Worm (Caenorhabditis elegans) whole organism, young adult: ENCODE measurements around the gene sdz-1.
A peak's percentile ranks its signal among the peaks of the same experiment; 100 is the strongest.

Experiments
- B0035.1 ChIP-seq: sonication (generic microtip); optimal IDR thresholded peaks from 2 replicates; lab custom pipeline; 2016; ENCODE audit warnings: missing genetic modification characterization, mild to moderate bottlenecking, missing compliant biosample characterization, missing genotype, missing genetic modification reagents
- B0261.1 ChIP-seq: sonication (generic microtip); optimal IDR thresholded peaks from 2 replicates; lab custom pipeline; 2016; ENCODE audit warnings: mild to moderate bottlenecking, missing genetic modification characterization, moderate library complexity, missing compliant biosample characterization
- B0336.3 ChIP-seq: fragments of 200-800 bp; sonication (Bioruptor generic); IDR thresholded peaks from 2 replicates; pipeline ENCODE4 v1.3.6; 2022; ENCODE audit warnings: missing genetic modification characterization, missing compliant biosample characterization
- C06A6.2 ChIP-seq: fragments of 200-800 bp; sonication (Bioruptor generic); conservative IDR thresholded peaks from 2 replicates; pipeline ENCODE4 v1.3.6; 2022; ENCODE audit warnings: missing genetic modification characterization, missing compliant biosample characterization
- F10E7.11 ChIP-seq: sonication (generic microtip); optimal IDR thresholded peaks from 2 replicates; lab custom pipeline; 2017; ENCODE audit warnings: mild to moderate bottlenecking, missing genetic modification characterization, moderate library complexity, missing compliant biosample characterization
- F22D6.2 ChIP-seq: sonication (generic microtip); optimal IDR thresholded peaks from 2 replicates; lab custom pipeline; 2016; ENCODE audit warnings: mild to moderate bottlenecking, missing genetic modification characterization, missing compliant biosample characterization
- K11D2.4 ChIP-seq: fragments of 200-800 bp; sonication (Bioruptor generic); IDR thresholded peaks from 2 replicates; pipeline ENCODE4 v1.3.6; 2022; ENCODE audit warnings: missing genetic modification reagents, missing genetic modification characterization, missing compliant biosample characterization
- K12H6.12 ChIP-seq: fragments of 200-800 bp; sonication (Bioruptor generic); optimal IDR thresholded peaks from 2 replicates; lab custom pipeline; 2018; ENCODE audit warnings: mild to moderate bottlenecking, missing genetic modification characterization, missing compliant biosample characterization
- T26A5.8 ChIP-seq: sonication (generic microtip); optimal IDR thresholded peaks from 2 replicates; lab custom pipeline; 2016; ENCODE audit warnings: missing genetic modification characterization, missing compliant biosample characterization
- Y53G8AR.9 ChIP-seq: fragments of 200-800 bp; sonication (Bioruptor generic); conservative IDR thresholded peaks from 2 replicates; pipeline ENCODE4 v1.3.6; 2022; ENCODE audit warnings: missing genetic modification reagents, missing genetic modification characterization, missing compliant biosample characterization
- ZK185.1 ChIP-seq: sonication (generic microtip); optimal IDR thresholded peaks from 2 replicates; lab custom pipeline; 2016; ENCODE audit warnings: mild to moderate bottlenecking, missing genetic modification characterization, missing compliant biosample characterization; ENCODE audit not compliant: poor library complexity, severe bottlenecking
- akir-1 ChIP-seq: fragments of 200-800 bp; sonication (Bioruptor generic); optimal IDR thresholded peaks from 2 replicates; lab custom pipeline; 2018; ENCODE audit warnings: mild to moderate bottlenecking, missing genetic modification characterization, moderate library complexity, missing compliant biosample characterization
- ama-1 ChIP-seq, 3 experiments: fragments of 150-350 bp in 1 of 3; sonication (generic microtip) in 2 of 3; optimal IDR thresholded peaks; 2 replicates each; lab custom pipeline; 2014 to 2018; ENCODE audit warnings: missing biosample characterization in 2 of 3, missing genetic modification characterization in 2 of 3, missing genetic modification reagents in 2 of 3
- attf-5 ChIP-seq: fragments of 200-800 bp; sonication (Bioruptor generic); optimal IDR thresholded peaks from 2 replicates; lab custom pipeline; 2018; ENCODE audit warnings: mild to moderate bottlenecking, missing genetic modification characterization, missing compliant biosample characterization
- cebp-1 ChIP-seq, 2 experiments: fragments of 200-800 bp in 1 of 2; sonication (Bioruptor generic) in 1 of 2; sonication (generic microtip) in 1 of 2; IDR thresholded peaks in 1 of 2; optimal IDR thresholded peaks in 1 of 2; 2 replicates each; pipeline versions ENCODE4 v1.3.6 to Lab custom; 2017 to 2022; ENCODE audit warnings: missing compliant biosample characterization in 2 of 2, missing genetic modification characterization in 2 of 2, mild to moderate bottlenecking in 1 of 2, missing genetic modification reagents in 1 of 2, moderate library complexity in 1 of 2
- ceh-27 ChIP-seq: fragments of 200-800 bp; sonication (Bioruptor generic); optimal IDR thresholded peaks from 2 replicates; lab custom pipeline; 2018; ENCODE audit warnings: mild to moderate bottlenecking, missing genetic modification characterization, moderate library complexity, missing compliant biosample characterization
- chd-7 ChIP-seq: sonication (generic microtip); optimal IDR thresholded peaks from 2 replicates; lab custom pipeline; 2016; ENCODE audit warnings: mild to moderate bottlenecking, missing genetic modification characterization, moderate library complexity, missing compliant biosample characterization
- die-1 ChIP-seq: sonication (generic microtip); optimal IDR thresholded peaks from 2 replicates; lab custom pipeline; 2016; ENCODE audit warnings: missing genotype, mild to moderate bottlenecking, missing genetic modification characterization, missing compliant biosample characterization
- dox-1 ChIP-seq: fragments of 200-800 bp; sonication (Bioruptor generic); IDR thresholded peaks from 2 replicates; pipeline ENCODE4 v1.3.6; 2022; ENCODE audit warnings: missing genetic modification reagents, missing genetic modification characterization, missing compliant biosample characterization
- dpff-1 ChIP-seq: sonication (generic microtip); optimal IDR thresholded peaks from 2 replicates; lab custom pipeline; 2017; ENCODE audit warnings: mild to moderate bottlenecking, missing genetic modification characterization, missing compliant biosample characterization
- ekl-4 ChIP-seq: fragments of 200-800 bp; sonication (Bioruptor generic); IDR thresholded peaks from 2 replicates; pipeline ENCODE4 v1.3.6; 2022; ENCODE audit warnings: missing genetic modification reagents, missing genetic modification characterization, missing compliant biosample characterization
- gei-17 ChIP-seq: fragments of 200-800 bp; sonication (Bioruptor generic); optimal IDR thresholded peaks from 2 replicates; lab custom pipeline; 2018; ENCODE audit warnings: mild to moderate bottlenecking, missing genetic modification characterization, missing compliant biosample characterization
- him-1 ChIP-seq: sonication (generic microtip); optimal IDR thresholded peaks from 2 replicates; lab custom pipeline; 2016; ENCODE audit warnings: missing genotype, missing genetic modification reagents, missing genetic modification characterization, missing compliant biosample characterization
- hmg-1.2 ChIP-seq: fragments of 200-800 bp; sonication (Bioruptor generic); IDR thresholded peaks from 2 replicates; pipeline ENCODE4 v1.3.6; 2022; ENCODE audit warnings: missing genetic modification reagents, missing genetic modification characterization, missing compliant biosample characterization
- hsf-1 ChIP-seq: fragments of 200-800 bp; sonication (Bioruptor generic); IDR thresholded peaks from 2 replicates; pipeline ENCODE4 v1.3.6; 2022; ENCODE audit warnings: missing genetic modification reagents, missing genetic modification characterization, missing compliant biosample characterization
- let-526 ChIP-seq: fragments of 200-800 bp; sonication (Bioruptor generic); IDR thresholded peaks from 2 replicates; pipeline ENCODE4 v1.3.6; 2022; ENCODE audit warnings: missing genetic modification reagents, missing genetic modification characterization, missing compliant biosample characterization
- lin-40 ChIP-seq: sonication (generic microtip); optimal IDR thresholded peaks from 2 replicates; lab custom pipeline; 2016; ENCODE audit warnings: missing genetic modification characterization, mild to moderate bottlenecking, missing compliant biosample characterization, missing genotype, missing genetic modification reagents
- lin-54 ChIP-seq: fragments of 200-800 bp; sonication (Bioruptor generic); optimal IDR thresholded peaks from 2 replicates; lab custom pipeline; 2018; ENCODE audit warnings: mild to moderate bottlenecking, missing genetic modification characterization, missing compliant biosample characterization
- mcd-1 ChIP-seq: fragments of 200-800 bp; sonication (Bioruptor generic); IDR thresholded peaks from 2 replicates; pipeline ENCODE4 v1.3.6; 2022; ENCODE audit warnings: missing genetic modification reagents, missing genetic modification characterization, missing compliant biosample characterization
- mes-4 ChIP-seq: sonication (generic microtip); optimal IDR thresholded peaks from 2 replicates; lab custom pipeline; 2016; ENCODE audit warnings: missing genotype, missing genetic modification characterization, missing compliant biosample characterization
- nhr-120 ChIP-seq: fragments of 200-800 bp; sonication (Bioruptor generic); IDR thresholded peaks from 2 replicates; pipeline ENCODE4 v1.3.6; 2022; ENCODE audit warnings: missing genetic modification characterization, missing compliant biosample characterization
- nhr-80 ChIP-seq: sonication (generic microtip); optimal IDR thresholded peaks from 2 replicates; lab custom pipeline; 2016; ENCODE audit warnings: missing genetic modification characterization, missing compliant biosample characterization
- nhr-90 ChIP-seq: sonication (generic microtip); optimal IDR thresholded peaks from 2 replicates; lab custom pipeline; 2016; ENCODE audit warnings: missing genotype, mild to moderate bottlenecking, missing genetic modification characterization, missing compliant biosample characterization
- pbrm-1 ChIP-seq: fragments of 200-800 bp; sonication (Bioruptor generic); IDR thresholded peaks from 2 replicates; pipeline ENCODE4 v1.3.6; 2022; ENCODE audit warnings: missing genetic modification reagents, missing genetic modification characterization, missing compliant biosample characterization
- rcor-1 ChIP-seq: fragments of 200-800 bp; sonication (Bioruptor generic); IDR thresholded peaks from 2 replicates; pipeline ENCODE4 v1.3.6; 2022; ENCODE audit warnings: missing genetic modification reagents, missing genetic modification characterization, missing compliant biosample characterization
- repo-1 ChIP-seq: sonication (generic microtip); optimal IDR thresholded peaks from 2 replicates; lab custom pipeline; 2017; ENCODE audit warnings: mild to moderate bottlenecking, missing genetic modification characterization, missing compliant biosample characterization
- snpc-1.1 ChIP-seq: sonication (generic microtip); optimal IDR thresholded peaks from 2 replicates; lab custom pipeline; 2017; ENCODE audit warnings: missing genetic modification characterization, mild to moderate bottlenecking, missing compliant biosample characterization, antibody characterized with exemption, moderate library complexity, missing genotype, missing genetic modification reagents; ENCODE audit not compliant: insufficient read depth
- snpc-4 ChIP-seq, 5 experiments: fragments of 150-350 bp in 1 of 5; sonication (generic microtip) in 4 of 5; optimal IDR thresholded peaks; 2 replicates each; lab custom pipeline; 2014 to 2018; ENCODE audit warnings: missing genetic modification characterization in 5 of 5, missing biosample characterization in 3 of 5, antibody characterized with exemption in 2 of 5, mild to moderate bottlenecking in 2 of 5, missing compliant biosample characterization in 2 of 5, missing genotype in 2 of 5, moderate library complexity in 2 of 5, missing genetic modification reagents in 1 of 5
- somi-1 ChIP-seq: fragments of 200-800 bp; sonication (Bioruptor generic); optimal IDR thresholded peaks from 2 replicates; lab custom pipeline; 2018; ENCODE audit warnings: mild to moderate bottlenecking, missing genetic modification characterization, missing compliant biosample characterization
- tbp1 ChIP-seq: fragments of 200-800 bp; sonication (Bioruptor generic); optimal IDR thresholded peaks from 2 replicates; lab custom pipeline; 2018; ENCODE audit warnings: mild to moderate bottlenecking, missing genetic modification characterization, missing compliant biosample characterization
- tlf-1 ChIP-seq: fragments of 200-800 bp; sonication (Bioruptor generic); optimal IDR thresholded peaks from 2 replicates; lab custom pipeline; 2018; ENCODE audit warnings: mild to moderate bottlenecking, missing genetic modification characterization, missing compliant biosample characterization
- unc-62 ChIP-seq: fragments of 150-350 bp; optimal IDR thresholded peaks from 2 replicates; lab custom pipeline; 2014; ENCODE audit warnings: missing biosample characterization, missing genetic modification reagents, missing genetic modification characterization
- ztf-18 ChIP-seq: sonication (generic microtip); optimal IDR thresholded peaks from 2 replicates; lab custom pipeline; 2016; ENCODE audit warnings: missing genotype, mild to moderate bottlenecking, missing genetic modification characterization, missing compliant biosample characterization
- ztf-22 ChIP-seq: fragments of 200-800 bp; sonication (Bioruptor generic); optimal IDR thresholded peaks from 2 replicates; lab custom pipeline; 2018; ENCODE audit warnings: mild to moderate bottlenecking, missing genetic modification characterization, moderate library complexity, missing compliant biosample characterization
- ztf-25 ChIP-seq: fragments of 200-800 bp; sonication (Bioruptor generic); IDR thresholded peaks from 2 replicates; pipeline ENCODE4 v1.3.6; 2022; ENCODE audit warnings: missing genetic modification reagents, missing genetic modification characterization, missing compliant biosample characterization
- ztf-26 ChIP-seq: sonication (generic microtip); optimal IDR thresholded peaks from 2 replicates; lab custom pipeline; 2017; ENCODE audit warnings: missing genetic modification characterization, missing compliant biosample characterization
- ztf-3 ChIP-seq: fragments of 200-800 bp; sonication (Bioruptor generic); optimal IDR thresholded peaks from 2 replicates; lab custom pipeline; 2018; ENCODE audit warnings: mild to moderate bottlenecking, missing genetic modification characterization, missing compliant biosample characterization

The sdz-1 gene

ce11 chrIII:8658367-8658761 is 41.8 kb downstream of the sdz-1 start:
- TF ChIP-seq K11D2.4 (GFP tag; lab: Robert Waterston, UW) (peak; percentile 74), mcd-1 (GFP tag; lab: Robert Waterston, UW) (peak; percentile 46; the same call in 1 of the 2 replicates), B0035.1 (tag; lab: Kevin White, UChicago) (no peak), lin-40 (tag; lab: Kevin White, UChicago) (peak; percentile 91), rcor-1 (GFP tag; lab: Robert Waterston, UW) (no peak), pbrm-1 (GFP tag; lab: Robert Waterston, UW) (peak; percentile 47; the same call in 1 of the 2 replicates), nhr-120 (GFP tag; lab: Robert Waterston, UW) (no peak), attf-5 (peak; percentile 72), C06A6.2 (GFP tag; lab: Robert Waterston, UW) (peak; percentile 64; the same call in 1 of the 2 replicates), nhr-90 (tag; lab: Kevin White, UChicago) (peak; percentile 38), ZK185.1 (tag; lab: Kevin White, UChicago) (peak; percentile 39), snpc-4 (GFP tag; optimal IDR thresholded peaks at IDR 0.05; lab: Kevin White, UChicago) (no peak), snpc-4 (tag; optimal IDR thresholded peaks at IDR 0.05; lab: Kevin White, UChicago) (peak in 3 of 4 experiments; percentile 52 to 64 (median 60)), gei-17 (GFP tag; lab: Kevin White, UChicago) (peak; percentile 60), F22D6.2 (tag; lab: Kevin White, UChicago) (peak; percentile 80), ama-1 (optimal IDR thresholded peaks at IDR 0.05; lab: Kevin White, UChicago) (peak; percentile 9), ama-1 (GFP tag; optimal IDR thresholded peaks at IDR 0.05; lab: Kevin White, UChicago) (no peak), dox-1 (GFP tag; lab: Robert Waterston, UW) (peak; percentile 52; the same call in 1 of the 2 replicates), lin-54 (GFP tag; lab: Kevin White, UChicago) (peak; percentile 24), T26A5.8 (tag; lab: Kevin White, UChicago) (no peak), B0336.3 (GFP tag; lab: Robert Waterston, UW) (peak; percentile 91), ztf-26 (tag; lab: Kevin White, UChicago) (peak; percentile 93), him-1 (tag; lab: Kevin White, UChicago) (no peak), ekl-4 (GFP tag; lab: Robert Waterston, UW) (0 out of 2 replicates have a peak, but pooled peaks have one; percentile 18), F10E7.11 (no peak), Y53G8AR.9 (0 out of 2 replicates have a peak, but pooled peaks have one; percentile 48), ceh-27 (peak; percentile 46), ztf-18 (tag; lab: Kevin White, UChicago) (peak; percentile 25), ztf-3 (GFP tag; lab: Kevin White, UChicago) (peak; percentile 5), hmg-1.2 (GFP tag; lab: Robert Waterston, UW) (peak; percentile 58), unc-62 (GFP tag; lab: Kevin White, UChicago) (peak; percentile 35), repo-1 (tag; lab: Kevin White, UChicago) (peak; percentile 51), B0261.1 (peak; percentile 9), dpff-1 (tag; lab: Kevin White, UChicago) (no peak), cebp-1 (GFP tag; IDR thresholded peaks at IDR 0.05; lab: Robert Waterston, UW) (no peak), cebp-1 (tag; optimal IDR thresholded peaks at IDR 0.05; lab: Kevin White, UChicago) (peak; percentile 81), tbp1 (peak; percentile 68), snpc-1.1 (tag; lab: Kevin White, UChicago) (no peak), hsf-1 (GFP tag; lab: Robert Waterston, UW) (peak; percentile 91), chd-7 (peak; percentile 88), mes-4 (tag; lab: Kevin White, UChicago) (no peak), K12H6.12 (tag; lab: Kevin White, UChicago) (peak; percentile 96), die-1 (tag; lab: Kevin White, UChicago) (peak; percentile 52), akir-1 (GFP tag; lab: Kevin White, UChicago) (no peak), ztf-25 (GFP tag; lab: Robert Waterston, UW) (no peak), nhr-80 (tag; lab: Kevin White, UChicago) (peak; percentile 81), ztf-22 (GFP tag; lab: Kevin White, UChicago) (peak; percentile 64), tlf-1 (GFP tag; lab: Kevin White, UChicago) (peak; percentile 86), let-526 (GFP tag; lab: Robert Waterston, UW) (peak; percentile 53; the same call in 1 of the 2 replicates), somi-1 (GFP tag; lab: Kevin White, UChicago) (peak; percentile 94)
